Worm (Caenorhabditis elegans) whole organism, L1 larva: ENCODE results near the gene cyp-13A3.

Experiments
- C04F5.9 ChIP-seq: sonication (generic microtip); optimal IDR thresholded peaks from 2 replicates; lab custom pipeline; 2016; ENCODE audit warnings: missing genetic modification characterization, missing compliant biosample characterization
- aha-1 ChIP-seq: fragments of 150-350 bp; optimal IDR thresholded peaks from 2 replicates; lab custom pipeline; 2014; ENCODE audit warnings: missing biosample characterization, missing genetic modification characterization
- aly-2 ChIP-seq: fragments of 150-350 bp; optimal IDR thresholded peaks from 2 replicates; lab custom pipeline; 2014; ENCODE audit warnings: missing biosample characterization, missing genetic modification characterization
- ces-1 ChIP-seq: fragments of 150-350 bp; optimal IDR thresholded peaks from 2 replicates; lab custom pipeline; 2014; ENCODE audit warnings: missing biosample characterization, missing genetic modification reagents, missing genetic modification characterization
- elt-3 ChIP-seq, 6 experiments: fragments of 150-350 bp in 1 of 6; sonication (generic microtip); optimal IDR thresholded peaks; 2 replicates each; lab custom pipeline; 2017 to 2018; ENCODE audit warnings: missing biosample characterization in 6 of 6, missing genetic modification characterization in 6 of 6, inconsistent platforms in 1 of 6
- lin-39 ChIP-seq: fragments of 150-350 bp; optimal IDR thresholded peaks from 2 replicates; lab custom pipeline; 2014; ENCODE audit warnings: missing biosample characterization, missing genetic modification reagents, missing genetic modification characterization
- lsy-2 ChIP-seq, 2 experiments: fragments of 150-350 bp; optimal IDR thresholded peaks; 2 replicates each; lab custom pipeline; 2014; ENCODE audit warnings: missing biosample characterization in 2 of 2, missing genetic modification characterization in 2 of 2
- mdl-1 ChIP-seq, 2 experiments: fragments of 150-350 bp; optimal IDR thresholded peaks; 2 replicates each; lab custom pipeline; 2014 to 2017; ENCODE audit warnings: missing biosample characterization in 2 of 2, missing genetic modification characterization in 2 of 2, inconsistent platforms in 1 of 2
- nhr-28 ChIP-seq: fragments of 150-350 bp; optimal IDR thresholded peaks from 2 replicates; lab custom pipeline; 2014; ENCODE audit warnings: missing biosample characterization, missing genetic modification characterization
- nhr-47 ChIP-seq: sonication (generic microtip); optimal IDR thresholded peaks from 2 replicates; lab custom pipeline; 2016; ENCODE audit warnings: mild to moderate bottlenecking, missing genetic modification characterization, moderate library complexity, missing compliant biosample characterization
- nhr-77 ChIP-seq: fragments of 150-350 bp; optimal IDR thresholded peaks from 2 replicates; lab custom pipeline; 2014; ENCODE audit warnings: missing biosample characterization, missing genetic modification characterization
- unc-62 ChIP-seq: fragments of 150-350 bp; optimal IDR thresholded peaks from 2 replicates; lab custom pipeline; 2014; ENCODE audit warnings: missing biosample characterization, missing genetic modification reagents, missing genetic modification characterization
- ztf-11 ChIP-seq, 2 experiments: sonication (generic microtip); optimal IDR thresholded peaks; 2 replicates each; lab custom pipeline; 2016 to 2017; ENCODE audit warnings: missing genetic modification characterization in 2 of 2, missing biosample characterization in 1 of 2, missing compliant biosample characterization in 1 of 2

ce11 chrII:9835958-9836357, 42.9 kb upstream of the cyp-13A3 start:
- TF ChIP-seq nhr-28 (tag; lab: Kevin White, UChicago) (no peak), aha-1 (no peak), C04F5.9 (tag; lab: Kevin White, UChicago) (no peak), ztf-11 (tag; optimal IDR thresholded peaks at IDR 0.05; lab: Kevin White, UChicago) (no peak), elt-3 (tag; optimal IDR thresholded peaks at IDR 0.05; lab: Kevin White, UChicago) (no peak), lin-39 (tag; lab: Kevin White, UChicago) (no peak), nhr-77 (tag; lab: Kevin White, UChicago) (no peak), lsy-2 (tag; optimal IDR thresholded peaks at IDR 0.05; lab: Kevin White, UChicago) (no peak), ces-1 (GFP tag; lab: Kevin White, UChicago) (no peak), aly-2 (tag; lab: Kevin White, UChicago) (no peak), nhr-47 (tag; lab: Kevin White, UChicago) (no peak), unc-62 (no peak), mdl-1 (tag; optimal IDR thresholded peaks at IDR 0.05; lab: Kevin White, UChicago) (no peak)
